Fruit fly (Drosophila melanogaster) Kc167 (cell line): ENCODE measurements around the gene COX4.

Experiments
- Myc ChIP-seq: fragments of >200 bp; optimal IDR thresholded peaks from 2 replicates; lab custom pipeline; 2017; ENCODE audit warnings: missing external identifiers
- Sin3A ChIP-seq: fragments of >200 bp; optimal IDR thresholded peaks from 2 replicates; lab custom pipeline; 2018; ENCODE audit warnings: missing external identifiers
- h ChIP-seq: fragments of >200 bp; optimal IDR thresholded peaks from 3 replicates; lab custom pipeline; 2018; ENCODE audit warnings: missing external identifiers
- insv ChIP-seq: fragments of >200 bp; optimal IDR thresholded peaks from 3 replicates; lab custom pipeline; 2018; ENCODE audit warnings: missing external identifiers
- psq ChIP-seq: fragments of >200 bp; optimal IDR thresholded peaks from 2 replicates; lab custom pipeline; 2017; ENCODE audit warnings: missing external identifiers
- ttk ChIP-seq: sonication (Bioruptor generic); optimal IDR thresholded peaks from 2 replicates; lab custom pipeline; 2017; ENCODE audit warnings: missing external identifiers

DNA sequence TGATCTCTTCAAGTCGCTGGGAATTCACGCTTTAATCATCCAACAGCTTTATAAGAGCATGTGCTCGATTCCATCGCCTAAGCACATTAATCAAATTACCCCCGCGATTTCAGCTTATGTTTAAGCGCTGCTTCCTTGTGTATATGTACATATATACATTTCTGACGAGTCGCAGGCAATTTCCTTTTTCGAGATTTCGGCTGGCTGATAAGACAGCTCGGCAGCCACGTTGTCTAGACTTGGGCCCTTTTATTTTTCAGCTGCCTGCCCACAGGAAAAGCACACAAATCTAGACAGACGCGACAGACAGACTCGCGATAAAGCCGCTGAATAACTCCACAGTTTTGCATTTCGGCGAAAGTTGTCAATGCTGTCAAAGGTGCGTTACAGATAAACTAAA, 16.0 kb upstream of the COX4 start:
- no peak for TF ChIP-seq insv (lab: Kevin White, UChicago)
- TF ChIP-seq psq, result no peak
- no peak for TF ChIP-seq h (lab: Kevin White, UChicago)
- TF ChIP-seq Myc (lab: Kevin White, UChicago), result no peak
- TF ChIP-seq Sin3A, result no peak
- no peak for TF ChIP-seq ttk (lab: Kevin White, UChicago)
